Worm (Caenorhabditis elegans) whole organism, late embryonic: ENCODE measurements around the gene F31E3.12.

Source experiments
- ahr-1 ChIP-seq: sonication (generic microtip); optimal IDR thresholded peaks from 2 replicates; lab custom pipeline; 2016; ENCODE audit warnings: missing genetic modification characterization, missing compliant biosample characterization
- ceh-14 ChIP-seq: sonication (generic microtip); optimal IDR thresholded peaks from 2 replicates; lab custom pipeline; 2016; ENCODE audit warnings: missing genotype, missing genetic modification characterization, missing compliant biosample characterization
- ceh-18 ChIP-seq: sonication (generic microtip); optimal IDR thresholded peaks from 2 replicates; lab custom pipeline; 2016; ENCODE audit warnings: missing genetic modification characterization, missing compliant biosample characterization
- ceh-9 ChIP-seq: sonication (generic microtip); optimal IDR thresholded peaks from 2 replicates; lab custom pipeline; 2016; ENCODE audit warnings: mild to moderate bottlenecking, missing genetic modification characterization, inconsistent platforms, missing compliant biosample characterization
- che-1 ChIP-seq: sonication (generic microtip); optimal IDR thresholded peaks from 2 replicates; lab custom pipeline; 2016; ENCODE audit warnings: mild to moderate bottlenecking, missing genetic modification characterization, missing compliant biosample characterization
- dmd-4 ChIP-seq: sonication (generic microtip); optimal IDR thresholded peaks from 2 replicates; lab custom pipeline; 2016; ENCODE audit warnings: borderline replicate concordance, missing genetic modification characterization, missing compliant biosample characterization
- dve-1 ChIP-seq: sonication (generic microtip); optimal IDR thresholded peaks from 2 replicates; lab custom pipeline; 2017; ENCODE audit warnings: antibody characterized with exemption, mild to moderate bottlenecking, missing genetic modification characterization, missing compliant biosample characterization
- elt-2 ChIP-seq: sonication (generic microtip); optimal IDR thresholded peaks from 2 replicates; lab custom pipeline; 2016; ENCODE audit warnings: missing genetic modification reagents, missing genetic modification characterization, missing compliant biosample characterization
- fax-1 ChIP-seq: sonication (generic microtip); optimal IDR thresholded peaks from 2 replicates; lab custom pipeline; 2016; ENCODE audit warnings: missing genotype, missing genetic modification characterization, missing compliant biosample characterization
- fkh-6 ChIP-seq: sonication (generic microtip); optimal IDR thresholded peaks from 2 replicates; lab custom pipeline; 2016; ENCODE audit warnings: missing genetic modification characterization, missing compliant biosample characterization
- gmeb-2 ChIP-seq: sonication (generic microtip); optimal IDR thresholded peaks from 2 replicates; lab custom pipeline; 2016; ENCODE audit warnings: missing genetic modification characterization, inconsistent platforms, missing compliant biosample characterization
- hlh-13 ChIP-seq: fragments of 200-800 bp; sonication (Bioruptor generic); optimal IDR thresholded peaks from 2 replicates; lab custom pipeline; 2018; ENCODE audit warnings: mild to moderate bottlenecking, missing genetic modification characterization, missing compliant biosample characterization
- hlh-6 ChIP-seq: sonication (generic microtip); optimal IDR thresholded peaks from 2 replicates; lab custom pipeline; 2016; ENCODE audit warnings: missing genotype, missing genetic modification characterization, missing compliant biosample characterization
- hlh-8 ChIP-seq: sonication (generic microtip); optimal IDR thresholded peaks from 2 replicates; lab custom pipeline; 2016; ENCODE audit warnings: missing genotype, missing genetic modification characterization, missing compliant biosample characterization
- lin-11 ChIP-seq: fragments of 200-800 bp; sonication (Bioruptor generic); optimal IDR thresholded peaks from 2 replicates; lab custom pipeline; 2018; ENCODE audit warnings: mild to moderate bottlenecking, missing genetic modification characterization, missing compliant biosample characterization
- mec-3 ChIP-seq: sonication (generic microtip); optimal IDR thresholded peaks from 2 replicates; lab custom pipeline; 2016; ENCODE audit warnings: borderline replicate concordance, missing genetic modification characterization, missing compliant biosample characterization
- nhr-232 ChIP-seq: sonication (generic microtip); optimal IDR thresholded peaks from 2 replicates; lab custom pipeline; 2016; ENCODE audit warnings: missing genetic modification characterization, missing compliant biosample characterization
- npax-4 ChIP-seq: sonication (generic microtip); optimal IDR thresholded peaks from 2 replicates; lab custom pipeline; 2016; ENCODE audit warnings: missing genetic modification characterization, missing compliant biosample characterization
- pat-9 ChIP-seq: fragments of 200-800 bp; sonication (Bioruptor generic); optimal IDR thresholded peaks from 2 replicates; lab custom pipeline; 2018; ENCODE audit warnings: mild to moderate bottlenecking, missing genetic modification characterization, moderate library complexity, missing compliant biosample characterization
- pax-1 ChIP-seq: fragments of 150-350 bp; optimal IDR thresholded peaks from 2 replicates; lab custom pipeline; 2014; ENCODE audit warnings: missing biosample characterization, missing genetic modification characterization
- pha-2 ChIP-seq: sonication (generic microtip); optimal IDR thresholded peaks from 2 replicates; lab custom pipeline; 2017; ENCODE audit warnings: mild to moderate bottlenecking, missing genetic modification characterization, missing compliant biosample characterization
- pha-4 ChIP-seq: fragments of 150-350 bp; optimal IDR thresholded peaks from 2 replicates; lab custom pipeline; 2018; ENCODE audit warnings: missing biosample characterization, missing genetic modification reagents, missing genetic modification characterization
- sdc-2 ChIP-seq: sonication (generic microtip); optimal IDR thresholded peaks from 2 replicates; lab custom pipeline; 2016; ENCODE audit warnings: missing genotype, missing genetic modification characterization, missing compliant biosample characterization
- unc-42 ChIP-seq: sonication (generic microtip); optimal IDR thresholded peaks from 2 replicates; lab custom pipeline; 2016; ENCODE audit warnings: missing genotype, missing genetic modification characterization, missing compliant biosample characterization
- unc-86 ChIP-seq: sonication (generic microtip); optimal IDR thresholded peaks from 2 replicates; lab custom pipeline; 2016; ENCODE audit warnings: missing genetic modification characterization, missing compliant biosample characterization

The F31E3.12 gene

ce11 chrIII:7008836-7009235 is 39.6 kb downstream of the F31E3.12 start, which contains the start of gene lgc-38:
lgc-38 (plus strand) TSS chrIII:7009136.
- TF ChIP-seq unc-86 (no peak), dmd-4 (tag; lab: Kevin White, UChicago) (no peak), gmeb-2 (tag; lab: Kevin White, UChicago) (no peak), dve-1 (tag; lab: Kevin White, UChicago) (no peak), mec-3 (no peak), sdc-2 (no peak), pax-1 (tag; lab: Kevin White, UChicago) (no peak), npax-4 (no peak)

ce11 chrIII:7012060-7012459 is 42.9 kb downstream of the F31E3.12 start:
- peak; percentile 29 for TF ChIP-seq unc-42 (tag; lab: Kevin White, UChicago)
- no peak for TF ChIP-seq pha-4 (tag; lab: Kevin White, UChicago)
- no peak for TF ChIP-seq hlh-13
- no peak for TF ChIP-seq ahr-1
- no peak for TF ChIP-seq fkh-6 (tag; lab: Kevin White, UChicago)
- TF ChIP-seq hlh-6 (tag; lab: Kevin White, UChicago): no peak
- no peak for TF ChIP-seq npax-4

ce11 chrIII:7013764-7014163 is 44.6 kb downstream of the F31E3.12 start:
- TF ChIP-seq fkh-6 (tag; lab: Kevin White, UChicago): no peak
- TF ChIP-seq che-1 (tag; lab: Kevin White, UChicago): no peak
- TF ChIP-seq lin-11: no peak
- TF ChIP-seq ceh-18 (tag; lab: Kevin White, UChicago): no peak
- TF ChIP-seq ceh-14 (tag; lab: Kevin White, UChicago): no peak
- TF ChIP-seq nhr-232: no peak
- TF ChIP-seq pat-9: no peak
- TF ChIP-seq fax-1 (tag; lab: Kevin White, UChicago): no peak
- no peak for TF ChIP-seq hlh-8 (tag; lab: Kevin White, UChicago)
- TF ChIP-seq elt-2 (tag; lab: Kevin White, UChicago): no peak
- TF ChIP-seq pha-2 (tag; lab: Kevin White, UChicago): no peak
- TF ChIP-seq ahr-1: no peak
- TF ChIP-seq ceh-9 (tag; lab: Kevin White, UChicago): no peak
